Fruit fly (Drosophila melanogaster) whole organism, prepupa: ENCODE measurements around the gene sinu.
A peak's percentile ranks its signal among the peaks of the same experiment; 100 is the strongest.

Source experiments
- CG10631 ChIP-seq: fragments of 200-800 bp; sonication (Bioruptor generic); optimal IDR thresholded peaks from 2 replicates; lab custom pipeline; 2016; ENCODE audit warnings: missing biosample characterization, missing genetic modification characterization
- CG10669 ChIP-seq: fragments of 200-800 bp; sonication (Bioruptor generic); optimal IDR thresholded peaks from 3 replicates; lab custom pipeline; 2018; ENCODE audit warnings: missing biosample characterization, mild to moderate bottlenecking, missing genetic modification characterization, moderate library complexity
- CG11294 ChIP-seq: fragments of 200-800 bp; sonication (Bioruptor generic); IDR thresholded peaks from 2 replicates; pipeline ENCODE4 v1.3.6; 2022; ENCODE audit warnings: missing biosample characterization, missing genetic modification characterization
- CG11762 ChIP-seq: fragments of 200-800 bp; sonication (Bioruptor generic); optimal IDR thresholded peaks from 3 replicates; lab custom pipeline; 2016; ENCODE audit warnings: missing biosample characterization, missing genetic modification characterization; ENCODE audit not compliant: insufficient read depth
- CG11902 ChIP-seq: fragments of 200-800 bp; sonication (Bioruptor generic); optimal IDR thresholded peaks from 3 replicates; lab custom pipeline; 2016; ENCODE audit warnings: missing biosample characterization, missing genetic modification characterization
- CG15336 ChIP-seq: fragments of 200-800 bp; sonication (Bioruptor generic); IDR thresholded peaks from 2 replicates; pipeline ENCODE4 v1.3.6; 2022; ENCODE audit warnings: missing biosample characterization, missing genetic modification characterization
- CG1621 ChIP-seq: fragments of 200-800 bp; sonication (Bioruptor generic); optimal IDR thresholded peaks from 3 replicates; lab custom pipeline; 2018; ENCODE audit warnings: missing biosample characterization, mild to moderate bottlenecking, missing genetic modification characterization
- CG16779 ChIP-seq: fragments of 200-800 bp; sonication (Bioruptor generic); optimal IDR thresholded peaks from 3 replicates; lab custom pipeline; 2017; ENCODE audit warnings: missing biosample characterization, mild to moderate bottlenecking, missing genetic modification characterization
- CG3032 ChIP-seq: fragments of 200-800 bp; optimal IDR thresholded peaks from 2 replicates; lab custom pipeline; 2019; ENCODE audit warnings: missing biosample characterization, mild to moderate bottlenecking, missing genetic modification characterization, moderate library complexity
- CG31627 ChIP-seq: fragments of 200-800 bp; sonication (Bioruptor generic); optimal IDR thresholded peaks from 3 replicates; lab custom pipeline; 2016; ENCODE audit warnings: missing biosample characterization, missing genetic modification characterization
- CG3919 ChIP-seq: fragments of 200-800 bp; sonication (Bioruptor generic); optimal IDR thresholded peaks from 3 replicates; lab custom pipeline; 2016; ENCODE audit warnings: missing biosample characterization, missing genetic modification characterization
- CG4318 ChIP-seq: fragments of 200-800 bp; sonication (Bioruptor generic); optimal IDR thresholded peaks from 3 replicates; lab custom pipeline; 2017; ENCODE audit warnings: missing biosample characterization, mild to moderate bottlenecking, missing genetic modification characterization
- CG6276 ChIP-seq: fragments of 200-800 bp; sonication (Bioruptor generic); optimal IDR thresholded peaks from 2 replicates; lab custom pipeline; 2017; ENCODE audit warnings: missing biosample characterization, mild to moderate bottlenecking, missing genetic modification characterization
- CG6792 ChIP-seq: fragments of 200-800 bp; sonication (Bioruptor generic); optimal IDR thresholded peaks from 3 replicates; lab custom pipeline; 2016; ENCODE audit warnings: missing biosample characterization, missing genetic modification characterization
- CG6854 ChIP-seq: fragments of 200-800 bp; sonication (Bioruptor generic); optimal IDR thresholded peaks from 2 replicates; lab custom pipeline; 2017; ENCODE audit warnings: missing biosample characterization, mild to moderate bottlenecking, missing genetic modification characterization
- CG8319 ChIP-seq: fragments of 200-800 bp; sonication (Bioruptor generic); optimal IDR thresholded peaks from 3 replicates; lab custom pipeline; 2016; ENCODE audit warnings: missing biosample characterization, missing genetic modification characterization
- CG9139 ChIP-seq: fragments of 200-800 bp; sonication (Bioruptor generic); optimal IDR thresholded peaks from 3 replicates; lab custom pipeline; 2017; ENCODE audit warnings: missing biosample characterization, mild to moderate bottlenecking, missing genetic modification characterization
- Eip78C ChIP-seq: fragments of 200-800 bp; sonication (Bioruptor generic); peaks from one replicate; lab custom pipeline; 2016; ENCODE audit warnings: missing biosample characterization, missing genetic modification characterization
- Eip93F ChIP-seq: fragments of 200-800 bp; sonication (Bioruptor generic); optimal IDR thresholded peaks from 2 replicates; lab custom pipeline; 2016; ENCODE audit warnings: missing biosample characterization, mild to moderate bottlenecking, missing genetic modification characterization
- Gug ChIP-seq: fragments of 200-800 bp; sonication (Bioruptor generic); IDR thresholded peaks from 2 replicates; pipeline ENCODE4 v1.3.6; 2022; ENCODE audit warnings: missing biosample characterization, missing genetic modification characterization
- Hr38 ChIP-seq: sonication (Bioruptor generic); optimal IDR thresholded peaks from 2 replicates; lab custom pipeline; 2016; ENCODE audit warnings: missing biosample characterization, missing genetic modification characterization
- Hr39 ChIP-seq: fragments of 200-800 bp; sonication (Bioruptor generic); optimal IDR thresholded peaks from 2 replicates; lab custom pipeline; 2016; ENCODE audit warnings: missing biosample characterization, missing genetic modification characterization
- Met ChIP-seq: fragments of 200-800 bp; sonication (Bioruptor generic); optimal IDR thresholded peaks from 3 replicates; lab custom pipeline; 2016; ENCODE audit warnings: missing biosample characterization, missing genetic modification characterization
- OdsH ChIP-seq: fragments of 200-800 bp; sonication (Bioruptor generic); optimal IDR thresholded peaks from 3 replicates; lab custom pipeline; 2016; ENCODE audit warnings: missing biosample characterization, missing genetic modification characterization
- Sox14 ChIP-seq: fragments of 200-800 bp; sonication (Bioruptor generic); optimal IDR thresholded peaks from 3 replicates; lab custom pipeline; 2016; ENCODE audit warnings: missing biosample characterization, missing genetic modification characterization
- Sox15 ChIP-seq: fragments of 200-800 bp; sonication (Bioruptor generic); optimal IDR thresholded peaks from 3 replicates; lab custom pipeline; 2016; ENCODE audit warnings: missing biosample characterization, missing genetic modification characterization
- achi ChIP-seq: fragments of 200-800 bp; sonication (Bioruptor generic); optimal IDR thresholded peaks from 3 replicates; lab custom pipeline; 2016; ENCODE audit warnings: missing biosample characterization, missing genetic modification characterization
- dac ChIP-seq: fragments of 200-800 bp; sonication (Bioruptor generic); optimal IDR thresholded peaks from 2 replicates; lab custom pipeline; 2017; ENCODE audit warnings: missing biosample characterization, mild to moderate bottlenecking, missing genetic modification characterization
- dsx ChIP-seq: fragments of 200-800 bp; optimal IDR thresholded peaks from 3 replicates; lab custom pipeline; 2019; ENCODE audit warnings: missing biosample characterization, mild to moderate bottlenecking, missing genetic modification characterization, moderate library complexity; ENCODE audit not compliant: poor library complexity, severe bottlenecking
- eg ChIP-seq: fragments of 200-800 bp; sonication (Bioruptor generic); IDR thresholded peaks from 3 replicates; pipeline ENCODE4 v1.3.6; 2022; ENCODE audit warnings: missing biosample characterization, missing genetic modification characterization
- esn ChIP-seq: fragments of 200-800 bp; sonication (Bioruptor generic); optimal IDR thresholded peaks from 2 replicates; lab custom pipeline; 2016; ENCODE audit warnings: missing biosample characterization, mild to moderate bottlenecking, missing genetic modification characterization, moderate library complexity
- fd59A ChIP-seq: fragments of 200-800 bp; sonication (Bioruptor generic); optimal IDR thresholded peaks from 2 replicates; lab custom pipeline; 2017; ENCODE audit warnings: missing biosample characterization, mild to moderate bottlenecking, missing genetic modification characterization, missing genetic modification reagents
- lz ChIP-seq: fragments of 200-800 bp; sonication (Bioruptor generic); optimal IDR thresholded peaks from 3 replicates; lab custom pipeline; 2016; ENCODE audit warnings: missing biosample characterization, missing genetic modification characterization
- spab ChIP-seq: fragments of 200-800 bp; sonication (Bioruptor generic); optimal IDR thresholded peaks from 2 replicates; lab custom pipeline; 2017; ENCODE audit warnings: missing biosample characterization, mild to moderate bottlenecking, missing genetic modification characterization, missing genetic modification reagents
- ss ChIP-seq, 2 experiments: fragments of 200-800 bp; sonication (Bioruptor generic); optimal IDR thresholded peaks; 2 replicates in 1 of 2; 3 replicates in 1 of 2; lab custom pipeline; 2017 to 2018; ENCODE audit warnings: mild to moderate bottlenecking in 2 of 2, missing biosample characterization in 2 of 2, missing genetic modification characterization in 2 of 2, moderate library complexity in 1 of 2
- topi ChIP-seq: fragments of 200-800 bp; sonication (Bioruptor generic); optimal IDR thresholded peaks from 3 replicates; lab custom pipeline; 2016; ENCODE audit warnings: missing biosample characterization, missing genetic modification characterization

Gene sinu

DNA sequence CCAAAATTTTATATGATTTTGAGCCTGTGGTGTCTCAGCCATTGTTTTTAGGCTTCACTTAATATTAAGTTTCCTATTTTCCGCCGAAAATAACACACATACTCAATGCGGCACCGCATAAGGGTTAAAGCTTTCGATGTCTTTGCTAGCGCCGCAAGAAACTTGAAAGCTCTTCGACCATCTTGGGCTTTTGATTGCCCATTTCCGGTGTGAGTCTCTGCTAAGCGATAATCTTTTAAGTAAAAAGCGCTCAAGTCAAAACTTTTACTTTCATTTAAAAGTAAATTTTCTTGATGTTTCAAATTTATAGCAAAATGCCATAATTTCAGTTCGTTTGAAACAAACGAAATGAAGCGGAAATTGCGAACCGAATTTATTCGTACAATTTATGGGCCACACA, 49.4 kb downstream of the sinu start (continued):
- peak; percentile 91 for TF ChIP-seq Eip78C (GFP tag; lab: Kevin White, UChicago)
- TF ChIP-seq CG10669 (GFP tag; lab: Kevin White, UChicago): peak; percentile 60
- TF ChIP-seq CG3919 (GFP tag; lab: Kevin White, UChicago): peak; percentile 84
- TF ChIP-seq Sox14 (GFP tag; lab: Kevin White, UChicago): peak; percentile 49
- TF ChIP-seq CG1621 (tag; lab: Kevin White, UChicago): no peak
- TF ChIP-seq CG6276 (GFP tag; lab: Kevin White, UChicago): no peak
- TF ChIP-seq dac (GFP tag; lab: Kevin White, UChicago): peak; percentile 57
- no peak for TF ChIP-seq Eip93F
- peak; percentile 30 for TF ChIP-seq CG11902 (GFP tag; lab: Kevin White, UChicago)
- peak; percentile 77 for TF ChIP-seq OdsH
- no peak for TF ChIP-seq Gug (GFP tag; lab: Robert Waterston, UW)
- TF ChIP-seq achi: peak; percentile 70
- peak; percentile 82 for TF ChIP-seq lz (GFP tag; lab: Kevin White, UChicago)
- no peak for TF ChIP-seq CG9139
- peak; percentile 80 for TF ChIP-seq CG31627 (GFP tag; lab: Kevin White, UChicago)
- no peak for TF ChIP-seq ss (GFP tag; optimal IDR thresholded peaks at IDR 0.05; lab: Kevin White, UChicago)
- TF ChIP-seq topi (GFP tag; lab: Kevin White, UChicago): peak; percentile 79
- TF ChIP-seq fd59A: peak; percentile 32
- peak; percentile 69 for TF ChIP-seq CG11762 (GFP tag; lab: Kevin White, UChicago)
- TF ChIP-seq Hr39 (GFP tag; lab: Kevin White, UChicago): peak; percentile 79
- TF ChIP-seq CG4318 (GFP tag; lab: Kevin White, UChicago): no peak
- TF ChIP-seq Hr38 (GFP tag; lab: Kevin White, UChicago): no peak
- TF ChIP-seq CG8319: peak; percentile 63
- TF ChIP-seq CG11294 (GFP tag; lab: Robert Waterston, UW): peak; percentile 23; the same call in 1 of the 2 replicates
- TF ChIP-seq dsx (GFP tag; lab: Kevin White, UChicago): no peak
- no peak for TF ChIP-seq spab (GFP tag; lab: Kevin White, UChicago)
- TF ChIP-seq CG6854 (GFP tag; lab: Kevin White, UChicago): no peak
- peak; percentile 59 for TF ChIP-seq CG10631 (GFP tag; lab: Kevin White, UChicago)
- TF ChIP-seq CG16779: no peak
- TF ChIP-seq esn: peak; percentile 82
- peak; percentile 68 for TF ChIP-seq CG6792
- no peak for TF ChIP-seq CG3032 (tag; lab: Kevin White, UChicago)
- peak; percentile 24 for TF ChIP-seq Sox15 (GFP tag; lab: Kevin White, UChicago)

DNA sequence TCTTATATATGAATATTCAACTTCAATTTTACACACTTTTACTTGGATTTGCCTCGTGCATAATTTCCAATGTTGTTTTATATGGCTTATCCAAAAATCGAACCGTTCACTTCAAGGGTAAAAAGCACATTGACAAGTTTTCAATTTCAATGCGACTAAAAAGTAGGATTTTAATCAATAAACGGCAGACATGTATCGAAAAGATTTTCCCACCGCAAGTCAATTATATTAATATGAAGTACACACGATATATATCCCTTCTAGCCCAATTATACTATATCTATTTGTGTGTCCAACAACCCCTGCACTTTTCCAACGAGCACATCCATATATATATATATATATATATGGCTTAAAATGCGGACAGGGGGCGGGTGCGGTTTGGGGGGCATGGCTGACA, 50.6 kb downstream of the sinu start, which contains the start of gene CG34342:
TSS of gene CG34342 (minus strand) at position 101 of the 400 bp plus-strand sequence.
- TF ChIP-seq eg (GFP tag; lab: Robert Waterston, UW) (no peak), dac (GFP tag; lab: Kevin White, UChicago) (no peak), CG15336 (GFP tag; lab: Robert Waterston, UW) (no peak), CG8319 (no peak), CG9139 (no peak), Hr38 (GFP tag; lab: Kevin White, UChicago) (no peak), spab (GFP tag; lab: Kevin White, UChicago) (no peak), Met (GFP tag; lab: Kevin White, UChicago) (no peak)
- TF ChIP-seq, all 60 proteins: peak for 0
